Fruit fly (Drosophila melanogaster): ENCODE results near the gene snk.

snk gene

dm6 chr3R:13030257-13031173 lies 12.1 kb downstream of the snk start, which contains the start of the genes CG46281 and CG46280:
Gene CG46281 (minus strand): TSS chr3R:13030307.
Gene CG46280 (minus strand): TSS chr3R:13030659.
- TF ChIP-seq vri (GFP tag; optimal IDR thresholded peaks at IDR 0.05) (peak; percentile 17), CG3032 (tag; optimal IDR thresholded peaks at IDR 0.05) (peak; percentile 10), Sox14 (GFP tag; optimal IDR thresholded peaks at IDR 0.05) (no peak), lz (GFP tag; optimal IDR thresholded peaks at IDR 0.05) (peak; percentile 43), Ets96B (tag; optimal IDR thresholded peaks at IDR 0.05) (no peak), ss (GFP tag; optimal IDR thresholded peaks at IDR 0.05) (no peak), dsx (GFP tag; optimal IDR thresholded peaks at IDR 0.05; ENCODE audit: poor library complexity, severe bottlenecking) (no peak), Eip78C (GFP tag) (no peak), esn (GFP tag; optimal IDR thresholded peaks at IDR 0.05) (peak; percentile 57)

DNA sequence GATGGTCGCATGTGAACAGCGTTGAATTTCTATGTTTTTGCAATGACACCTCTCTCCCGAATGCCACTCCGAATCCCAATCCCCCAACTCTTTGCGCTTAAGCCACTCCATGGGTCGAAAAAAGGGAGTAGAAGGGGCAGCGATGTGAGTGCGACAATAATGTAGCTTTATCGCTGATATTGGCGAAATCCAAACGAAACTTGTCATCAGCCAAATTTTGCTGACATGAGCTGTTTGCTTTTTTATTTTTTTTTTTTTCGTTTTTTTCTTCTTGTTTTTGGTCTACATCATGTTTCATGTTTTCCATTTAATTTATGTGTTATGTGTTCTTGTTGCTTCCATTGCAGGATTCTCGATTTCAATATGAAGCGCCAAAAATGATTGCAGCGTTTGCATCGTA lies 23.6 kb downstream of the snk start:
- TF ChIP-seq CG11294 (GFP tag; IDR thresholded peaks at IDR 0.05): no peak
- no peak for TF ChIP-seq Blimp-1 (GFP tag; optimal IDR thresholded peaks at IDR 0.05)
- no peak for TF ChIP-seq CG8632 (GFP tag; optimal IDR thresholded peaks at IDR 0.05)
- TF ChIP-seq CG6854 (GFP tag; optimal IDR thresholded peaks at IDR 0.05): no peak
- TF ChIP-seq svp (GFP tag): no peak
- no peak for TF ChIP-seq Gug (GFP tag; IDR thresholded peaks at IDR 0.05)
- TF ChIP-seq Sox15 (GFP tag; optimal IDR thresholded peaks at IDR 0.05): no peak
- no peak for TF ChIP-seq CG6276 (GFP tag; optimal IDR thresholded peaks at IDR 0.05)
- TF ChIP-seq CG11902 (GFP tag; optimal IDR thresholded peaks at IDR 0.05): no peak
- no peak for TF ChIP-seq fkh (GFP tag; optimal IDR thresholded peaks at IDR 0.05)
- TF ChIP-seq CG11762 (GFP tag; optimal IDR thresholded peaks at IDR 0.05; ENCODE audit: insufficient read depth): no peak
- no peak for TF ChIP-seq CG9139 (GFP tag; optimal IDR thresholded peaks at IDR 0.05)
- no peak for TF ChIP-seq CG10669 (GFP tag; optimal IDR thresholded peaks at IDR 0.05)
- TF ChIP-seq CG3919 (GFP tag; optimal IDR thresholded peaks at IDR 0.05): no peak
- no peak for TF ChIP-seq Ets96B (tag; optimal IDR thresholded peaks at IDR 0.05)

DNA sequence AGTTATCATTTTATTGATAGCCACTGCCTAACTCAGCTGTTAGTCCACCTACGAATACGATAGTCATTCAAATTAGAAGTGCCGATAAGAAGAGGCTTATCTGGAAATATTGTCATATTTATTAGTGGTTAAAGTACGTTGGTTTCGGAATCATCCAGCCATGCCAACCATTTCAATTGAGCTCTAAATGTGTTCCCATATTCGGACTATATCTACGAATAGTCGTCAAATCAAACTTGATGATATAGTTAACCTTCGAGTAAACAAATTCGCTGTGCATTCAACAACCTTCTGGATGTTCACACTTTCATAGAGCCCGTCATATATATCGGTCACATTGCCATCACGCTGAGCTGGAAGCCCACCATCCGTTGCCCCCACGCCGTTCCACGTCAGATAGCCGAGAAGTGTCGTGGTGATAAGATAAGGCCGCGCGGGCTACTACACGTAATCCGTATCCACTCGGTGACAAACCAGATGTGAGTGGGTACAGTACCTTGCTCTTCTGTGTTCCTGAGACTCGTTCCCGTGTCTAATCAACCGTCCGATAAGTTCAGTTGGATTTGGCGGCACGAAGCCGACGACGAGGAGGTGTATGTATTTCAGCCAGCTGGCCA lies 24.2 kb downstream of the snk start:
- TF ChIP-seq spab (GFP tag; optimal IDR thresholded peaks at IDR 0.05) (no peak), Hr4 (GFP tag; optimal IDR thresholded peaks at IDR 0.05) (no peak), CG16779 (tag; optimal IDR thresholded peaks at IDR 0.05) (no peak), acj6 (GFP tag; optimal IDR thresholded peaks at IDR 0.05) (no peak), CG31627 (GFP tag; optimal IDR thresholded peaks at IDR 0.05) (no peak), vri (GFP tag; optimal IDR thresholded peaks at IDR 0.05) (peak; percentile 98)

DNA sequence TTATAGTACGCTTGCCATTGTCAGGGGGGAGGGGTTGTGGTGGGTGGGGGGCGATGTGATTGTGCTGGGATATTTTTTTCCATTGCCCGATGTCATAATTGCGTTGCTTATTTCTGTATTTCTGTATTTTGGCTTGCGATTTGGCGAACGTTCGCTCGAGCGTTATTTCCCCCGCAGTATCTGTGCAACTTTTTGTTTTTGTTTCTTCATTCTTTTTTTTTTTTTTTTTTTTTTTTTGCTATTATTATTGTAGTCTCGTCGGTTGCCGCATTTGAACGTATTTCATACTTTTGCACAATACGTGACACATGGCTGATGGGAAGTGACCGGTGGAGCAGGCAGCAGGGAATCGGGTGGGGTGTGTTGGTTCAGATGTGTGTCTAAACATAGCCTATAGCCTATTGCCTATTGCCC lies 24.9 kb downstream of the snk start:
- TF ChIP-seq CG8632 (GFP tag; optimal IDR thresholded peaks at IDR 0.05) (no peak), vri (GFP tag; optimal IDR thresholded peaks at IDR 0.05) (peak; percentile 96), Lpt (GFP tag; optimal IDR thresholded peaks at IDR 0.05) (peak; percentile 15), CG15336 (GFP tag; IDR thresholded peaks at IDR 0.05) (peak; percentile 40)
